Fruit fly (Drosophila melanogaster) whole organism, embryonic: Measurements from ENCODE around the gene CG15330.

Experiments used
- Abd-B ChIP-seq: fragments of 200-800 bp; sonication (Bioruptor generic); optimal IDR thresholded peaks from 2 replicates; lab custom pipeline; 2018; ENCODE audit warnings: missing biosample characterization, mild to moderate bottlenecking, missing genetic modification characterization, moderate library complexity
- Aef1 ChIP-seq: fragments of 200-800 bp; sonication (Bioruptor generic); IDR thresholded peaks from 3 replicates; pipeline ENCODE4 v1.3.6; 2022; ENCODE audit warnings: missing biosample characterization, missing genetic modification characterization
- Atf3 ChIP-seq: fragments of 200-800 bp; sonication (Bioruptor generic); optimal IDR thresholded peaks from 3 replicates; lab custom pipeline; 2016; ENCODE audit warnings: missing biosample characterization, missing genetic modification characterization
- Atf6 ChIP-seq: fragments of 200-800 bp; sonication (Bioruptor generic); IDR thresholded peaks from 2 replicates; pipeline ENCODE4 v1.3.6; 2022; ENCODE audit warnings: missing biosample characterization, missing genetic modification characterization
- BEAF-32 ChIP-seq: fragments of 200-800 bp; sonication (Bioruptor generic); optimal IDR thresholded peaks from 3 replicates; lab custom pipeline; 2017; ENCODE audit warnings: missing biosample characterization, missing genetic modification characterization, mild to moderate bottlenecking, moderate library complexity, missing genetic modification reagents
- CG10543 ChIP-seq: fragments of 200-800 bp; sonication (Bioruptor generic); optimal IDR thresholded peaks from 3 replicates; lab custom pipeline; 2017; ENCODE audit warnings: missing biosample characterization, mild to moderate bottlenecking, missing genetic modification characterization, moderate library complexity
- CG11398 ChIP-seq: fragments of 200-800 bp; sonication (Bioruptor generic); optimal IDR thresholded peaks from 2 replicates; lab custom pipeline; 2016; ENCODE audit warnings: missing biosample characterization, missing genetic modification characterization
- CG15269 ChIP-seq: fragments of 200-800 bp; sonication (Bioruptor generic); optimal IDR thresholded peaks from 2 replicates; lab custom pipeline; 2018; ENCODE audit warnings: missing biosample characterization, mild to moderate bottlenecking, missing genetic modification characterization, moderate library complexity
- CG15514 ChIP-seq: fragments of 200-800 bp; sonication (Bioruptor generic); optimal IDR thresholded peaks from 3 replicates; lab custom pipeline; 2017; ENCODE audit warnings: missing biosample characterization, missing genetic modification characterization, mild to moderate bottlenecking, moderate library complexity, missing genetic modification reagents
- CG17361 ChIP-seq: fragments of 200-800 bp; sonication (Bioruptor generic); IDR thresholded peaks from 3 replicates; pipeline ENCODE4 v1.3.6; 2022; ENCODE audit warnings: missing biosample characterization, missing genetic modification characterization
- CG17802 ChIP-seq: fragments of 200-800 bp; sonication (Bioruptor generic); optimal IDR thresholded peaks from 2 replicates; lab custom pipeline; 2018; ENCODE audit warnings: missing biosample characterization, mild to moderate bottlenecking, missing genetic modification characterization, moderate library complexity
- CG17829 ChIP-seq: fragments of 200-800 bp; optimal IDR thresholded peaks from 2 replicates; lab custom pipeline; 2019; ENCODE audit warnings: missing biosample characterization, mild to moderate bottlenecking, missing genetic modification characterization, moderate library complexity
- CG2116 ChIP-seq: fragments of 200-800 bp; sonication (Bioruptor generic); optimal IDR thresholded peaks from 3 replicates; lab custom pipeline; 2018; ENCODE audit warnings: missing biosample characterization, mild to moderate bottlenecking, missing genetic modification characterization
- CG31365 ChIP-seq: fragments of 200-800 bp; sonication (Bioruptor generic); optimal IDR thresholded peaks from 2 replicates; lab custom pipeline; 2018; ENCODE audit warnings: missing biosample characterization, mild to moderate bottlenecking, missing genetic modification characterization
- CG32532 ChIP-seq: fragments of 200-800 bp; sonication (Bioruptor generic); IDR thresholded peaks from 2 replicates; pipeline ENCODE4 v1.3.6; 2022; ENCODE audit warnings: missing biosample characterization, missing genetic modification characterization
- CG4282 ChIP-seq: fragments of 200-800 bp; sonication (Bioruptor generic); optimal IDR thresholded peaks from 2 replicates; lab custom pipeline; 2016; ENCODE audit warnings: missing biosample characterization, missing genetic modification characterization
- CG7839 ChIP-seq: fragments of 200-800 bp; sonication (Bioruptor generic); optimal IDR thresholded peaks from 3 replicates; lab custom pipeline; 2018; ENCODE audit warnings: missing biosample characterization, mild to moderate bottlenecking, missing genetic modification characterization, moderate library complexity
- Dad ChIP-seq: fragments of 200-800 bp; sonication (Bioruptor generic); optimal IDR thresholded peaks from 3 replicates; lab custom pipeline; 2016; ENCODE audit warnings: missing biosample characterization, missing genetic modification characterization
- Gug ChIP-seq: fragments of 200-800 bp; sonication (Bioruptor generic); IDR thresholded peaks from 4 replicates; pipeline ENCODE4 v1.3.6; 2022; ENCODE audit warnings: missing biosample characterization, missing genetic modification characterization
- HLH4C ChIP-seq: fragments of 200-800 bp; sonication (Bioruptor generic); IDR thresholded peaks from 3 replicates; pipeline ENCODE4 v1.3.6; 2022; ENCODE audit warnings: missing biosample characterization, missing genetic modification characterization; ENCODE audit not compliant: partially characterized antibody
- Hand ChIP-seq: fragments of 200-800 bp; sonication (Bioruptor generic); optimal IDR thresholded peaks from 2 replicates; lab custom pipeline; 2017; ENCODE audit warnings: mild to moderate bottlenecking, missing biosample characterization, missing genetic modification reagents, missing genetic modification characterization
- Hr3 ChIP-seq: fragments of 200-800 bp; sonication (Bioruptor generic); optimal IDR thresholded peaks from 3 replicates; lab custom pipeline; 2016; ENCODE audit warnings: missing biosample characterization, missing genetic modification characterization
- Hr39 ChIP-seq: fragments of >200 bp; optimal IDR thresholded peaks from 2 replicates; lab custom pipeline; 2017
- Mes4 ChIP-seq: fragments of 200-800 bp; sonication (Bioruptor generic); optimal IDR thresholded peaks from 2 replicates; lab custom pipeline; 2016; ENCODE audit warnings: missing biosample characterization, missing genetic modification characterization
- Oli ChIP-seq: fragments of 200-800 bp; sonication (Bioruptor generic); optimal IDR thresholded peaks from 2 replicates; lab custom pipeline; 2018; ENCODE audit warnings: missing biosample characterization, mild to moderate bottlenecking, missing genetic modification characterization, moderate library complexity
- Rx ChIP-seq: fragments of 200-800 bp; sonication (Bioruptor generic); IDR thresholded peaks from 2 replicates; pipeline ENCODE4 v1.3.6; 2022; ENCODE audit warnings: missing biosample characterization, missing genetic modification characterization
- Six4 ChIP-seq: fragments of 200-800 bp; sonication (Bioruptor generic); optimal IDR thresholded peaks from 2 replicates; lab custom pipeline; 2016; ENCODE audit warnings: missing biosample characterization, missing genetic modification characterization
- Sry-δ ChIP-seq: fragments of 200-800 bp; sonication (Bioruptor generic); optimal IDR thresholded peaks from 2 replicates; lab custom pipeline; 2016; ENCODE audit warnings: missing biosample characterization, missing genetic modification characterization
- Ssrp ChIP-seq: fragments of 200-800 bp; sonication (Bioruptor generic); optimal IDR thresholded peaks from 2 replicates; lab custom pipeline; 2018; ENCODE audit warnings: missing biosample characterization, mild to moderate bottlenecking, missing genetic modification characterization, moderate library complexity
- YL-1 ChIP-seq: fragments of 200-800 bp; sonication (Bioruptor generic); optimal IDR thresholded peaks from 3 replicates; lab custom pipeline; 2017; ENCODE audit warnings: missing biosample characterization, mild to moderate bottlenecking, missing genetic modification characterization
- br ChIP-seq: fragments of >200 bp; optimal IDR thresholded peaks from 2 replicates; lab custom pipeline; 2017
- chm ChIP-seq: fragments of 200-800 bp; sonication (Bioruptor generic); IDR thresholded peaks from 2 replicates; pipeline ENCODE4 v1.3.6; 2022; ENCODE audit warnings: missing biosample characterization, missing genetic modification characterization
- crp ChIP-seq, 2 experiments: fragments of 200-800 bp; sonication (Bioruptor generic); optimal IDR thresholded peaks; 2 replicates in 1 of 2; 3 replicates in 1 of 2; lab custom pipeline; 2017; ENCODE audit warnings: missing biosample characterization in 2 of 2, missing genetic modification characterization in 2 of 2, mild to moderate bottlenecking in 1 of 2, moderate library complexity in 1 of 2
- emc ChIP-seq: fragments of 200-800 bp; sonication (Bioruptor generic); optimal IDR thresholded peaks from 2 replicates; lab custom pipeline; 2016; ENCODE audit warnings: missing biosample characterization, missing genetic modification characterization
- eyg ChIP-seq: fragments of 200-800 bp; sonication (Bioruptor generic); optimal IDR thresholded peaks from 3 replicates; lab custom pipeline; 2016; ENCODE audit warnings: missing biosample characterization, missing genetic modification characterization
- fd64A ChIP-seq: fragments of 200-800 bp; sonication (Bioruptor generic); optimal IDR thresholded peaks from 3 replicates; lab custom pipeline; 2018; ENCODE audit warnings: missing biosample characterization, mild to moderate bottlenecking, missing genetic modification characterization
- grau ChIP-seq: fragments of 200-800 bp; optimal IDR thresholded peaks from 3 replicates; lab custom pipeline; 2019; ENCODE audit warnings: missing biosample characterization, mild to moderate bottlenecking, missing genetic modification characterization, moderate library complexity
- grn ChIP-seq: fragments of 200-800 bp; sonication (Bioruptor generic); optimal IDR thresholded peaks from 3 replicates; lab custom pipeline; 2017; ENCODE audit warnings: missing biosample characterization, missing genetic modification characterization
- mam ChIP-seq: fragments of 200-800 bp; sonication (Bioruptor generic); optimal IDR thresholded peaks from 3 replicates; lab custom pipeline; 2016; ENCODE audit warnings: missing biosample characterization, missing genetic modification characterization
- mirr ChIP-seq: fragments of 200-800 bp; sonication (Bioruptor generic); optimal IDR thresholded peaks from 3 replicates; lab custom pipeline; 2018; ENCODE audit warnings: missing biosample characterization, mild to moderate bottlenecking, missing genetic modification characterization
- nom ChIP-seq: fragments of 200-800 bp; sonication (Bioruptor generic); optimal IDR thresholded peaks from 2 replicates; lab custom pipeline; 2017; ENCODE audit warnings: missing biosample characterization, missing genetic modification characterization, mild to moderate bottlenecking, moderate library complexity, missing genetic modification reagents
- org-1 ChIP-seq: fragments of 200-800 bp; sonication (Bioruptor generic); optimal IDR thresholded peaks from 2 replicates; lab custom pipeline; 2017; ENCODE audit warnings: missing biosample characterization, missing genetic modification characterization
- p53 ChIP-seq: fragments of 200-800 bp; sonication (Bioruptor generic); optimal IDR thresholded peaks from 2 replicates; lab custom pipeline; 2016; ENCODE audit warnings: missing biosample characterization, missing genetic modification characterization
- pho ChIP-seq: fragments of 200-800 bp; sonication (Bioruptor generic); optimal IDR thresholded peaks from 2 replicates; lab custom pipeline; 2016; ENCODE audit warnings: missing biosample characterization, missing genetic modification characterization
- pnt ChIP-seq: fragments of 200-800 bp; sonication (Bioruptor generic); optimal IDR thresholded peaks from 3 replicates; lab custom pipeline; 2016; ENCODE audit warnings: missing biosample characterization, missing genetic modification characterization
- psq ChIP-seq: fragments of 200-800 bp; sonication (Bioruptor generic); optimal IDR thresholded peaks from 2 replicates; lab custom pipeline; 2017; ENCODE audit warnings: missing biosample characterization, missing genetic modification characterization
- sqz ChIP-seq: fragments of 200-800 bp; sonication (Bioruptor generic); optimal IDR thresholded peaks from 3 replicates; lab custom pipeline; 2018; ENCODE audit warnings: missing biosample characterization, mild to moderate bottlenecking, missing genetic modification characterization
- stwl ChIP-seq: fragments of 200-800 bp; sonication (Bioruptor generic); optimal IDR thresholded peaks from 3 replicates; lab custom pipeline; 2018; ENCODE audit warnings: missing biosample characterization, mild to moderate bottlenecking, missing genetic modification characterization, moderate library complexity
- unpg ChIP-seq: fragments of 200-800 bp; sonication (Bioruptor generic); optimal IDR thresholded peaks from 3 replicates; lab custom pipeline; 2018; ENCODE audit warnings: missing biosample characterization, mild to moderate bottlenecking, missing genetic modification characterization, moderate library complexity
- wek ChIP-seq: fragments of 200-800 bp; sonication (Bioruptor generic); optimal IDR thresholded peaks from 3 replicates; lab custom pipeline; 2018; ENCODE audit warnings: missing biosample characterization, mild to moderate bottlenecking, missing genetic modification characterization, moderate library complexity

CG15330 gene

dm6 chrX:7968215-7968799, 12.4 kb downstream of the CG15330 start, which contains the start of gene sws (continued):
- TF ChIP-seq CG17361 (GFP tag; lab: Robert Waterston, UW) (peak; percentile 67), Hand (GFP tag; lab: Kevin White, UChicago) (no peak), stwl (tag; lab: Kevin White, UChicago) (peak; percentile 28), CG2116 (peak; percentile 96), Hr3 (peak; percentile 41), psq (GFP tag; lab: Kevin White, UChicago) (no peak), Six4 (GFP tag; lab: Kevin White, UChicago) (peak; percentile 29), Abd-B (peak; percentile 41), CG7839 (tag; lab: Kevin White, UChicago) (peak; percentile 54), nom (no peak), CG4282 (no peak), CG17829 (peak; percentile 45), chm (GFP tag; lab: Robert Waterston, UW) (no peak), Gug (GFP tag; lab: Robert Waterston, UW) (no peak), CG15269 (tag; lab: Kevin White, UChicago) (peak; percentile 48), crp (GFP tag; optimal IDR thresholded peaks at IDR 0.05; lab: Kevin White, UChicago) (peak in 1 of 2 experiments; percentile 80), Sry-δ (GFP tag; lab: Kevin White, UChicago) (peak; percentile 57), BEAF-32 (GFP tag; lab: Kevin White, UChicago) (peak; percentile 74), grau (tag; lab: Kevin White, UChicago) (peak; percentile 53)

- TF ChIP-seq Atf3 (GFP tag; lab: Kevin White, UChicago) (no peak), YL-1 (GFP tag; lab: Kevin White, UChicago) (no peak), pho (GFP tag; lab: Kevin White, UChicago) (no peak), pnt (GFP tag; lab: Kevin White, UChicago) (no peak), grn (peak; percentile 38), HLH4C (GFP tag; lab: Robert Waterston, UW) (no peak), br (lab: Kevin White, UChicago) (no peak), Atf6 (GFP tag; lab: Robert Waterston, UW) (no peak), CG11398 (GFP tag; lab: Kevin White, UChicago) (no peak), eyg (GFP tag; lab: Kevin White, UChicago) (no peak), CG32532 (0 out of 2 replicates have a peak, but pooled peaks have one; percentile 6), Dad (GFP tag; lab: Kevin White, UChicago) (no peak), p53 (no peak), mirr (GFP tag; lab: Kevin White, UChicago) (no peak), CG10543 (GFP tag; lab: Kevin White, UChicago) (no peak), org-1 (GFP tag; lab: Kevin White, UChicago) (no peak), Rx (no peak), Ssrp (tag; lab: Kevin White, UChicago) (no peak), CG31365 (tag; lab: Kevin White, UChicago) (no peak), Oli (tag; lab: Kevin White, UChicago) (no peak), fd64A (GFP tag; lab: Kevin White, UChicago) (no peak), Aef1 (no peak; the same call in 2 of the 3 replicates), Hr39 (no peak), sqz (GFP tag; lab: Kevin White, UChicago) (no peak), CG15514 (peak; percentile 40), wek (GFP tag; lab: Kevin White, UChicago) (no peak), CG17802 (tag; lab: Kevin White, UChicago) (no peak), unpg (GFP tag; lab: Kevin White, UChicago) (no peak), Mes4 (GFP tag; lab: Kevin White, UChicago) (no peak), mam (GFP tag; lab: Kevin White, UChicago) (no peak), emc (GFP tag; lab: Kevin White, UChicago) (no peak)
Measured at dm6 chrX:7969188-7969829, 13.4 kb downstream of the CG15330 start.
